Fruit fly (Drosophila melanogaster) whole organism, prepupa: ENCODE results near the gene CG42269.

Source experiments
- CG10631 ChIP-seq: fragments of 200-800 bp; sonication (Bioruptor generic); optimal IDR thresholded peaks from 2 replicates; lab custom pipeline; 2016; ENCODE audit warnings: missing biosample characterization, missing genetic modification characterization
- CG10669 ChIP-seq: fragments of 200-800 bp; sonication (Bioruptor generic); optimal IDR thresholded peaks from 3 replicates; lab custom pipeline; 2018; ENCODE audit warnings: missing biosample characterization, mild to moderate bottlenecking, missing genetic modification characterization, moderate library complexity
- CG11294 ChIP-seq: fragments of 200-800 bp; sonication (Bioruptor generic); IDR thresholded peaks from 2 replicates; pipeline ENCODE4 v1.3.6; 2022; ENCODE audit warnings: missing biosample characterization, missing genetic modification characterization
- CG11762 ChIP-seq: fragments of 200-800 bp; sonication (Bioruptor generic); optimal IDR thresholded peaks from 3 replicates; lab custom pipeline; 2016; ENCODE audit warnings: missing biosample characterization, missing genetic modification characterization; ENCODE audit not compliant: insufficient read depth
- CG15336 ChIP-seq: fragments of 200-800 bp; sonication (Bioruptor generic); IDR thresholded peaks from 2 replicates; pipeline ENCODE4 v1.3.6; 2022; ENCODE audit warnings: missing biosample characterization, missing genetic modification characterization
- CG3032 ChIP-seq: fragments of 200-800 bp; optimal IDR thresholded peaks from 2 replicates; lab custom pipeline; 2019; ENCODE audit warnings: missing biosample characterization, mild to moderate bottlenecking, missing genetic modification characterization, moderate library complexity
- CG31627 ChIP-seq: fragments of 200-800 bp; sonication (Bioruptor generic); optimal IDR thresholded peaks from 3 replicates; lab custom pipeline; 2016; ENCODE audit warnings: missing biosample characterization, missing genetic modification characterization
- CG32006 ChIP-seq: fragments of 200-800 bp; sonication (Bioruptor generic); optimal IDR thresholded peaks from 3 replicates; lab custom pipeline; 2017; ENCODE audit warnings: missing biosample characterization, mild to moderate bottlenecking, missing genetic modification characterization
- CG34406 ChIP-seq: fragments of 200-800 bp; sonication (Bioruptor generic); optimal IDR thresholded peaks from 3 replicates; lab custom pipeline; 2016; ENCODE audit warnings: missing biosample characterization, missing genetic modification characterization
- CG4318 ChIP-seq: fragments of 200-800 bp; sonication (Bioruptor generic); optimal IDR thresholded peaks from 3 replicates; lab custom pipeline; 2017; ENCODE audit warnings: missing biosample characterization, mild to moderate bottlenecking, missing genetic modification characterization
- CG6276 ChIP-seq: fragments of 200-800 bp; sonication (Bioruptor generic); optimal IDR thresholded peaks from 2 replicates; lab custom pipeline; 2017; ENCODE audit warnings: missing biosample characterization, mild to moderate bottlenecking, missing genetic modification characterization
- CG6792 ChIP-seq: fragments of 200-800 bp; sonication (Bioruptor generic); optimal IDR thresholded peaks from 3 replicates; lab custom pipeline; 2016; ENCODE audit warnings: missing biosample characterization, missing genetic modification characterization
- CG6808 ChIP-seq: fragments of 200-800 bp; sonication (Bioruptor generic); optimal IDR thresholded peaks from 3 replicates; lab custom pipeline; 2017; ENCODE audit warnings: missing biosample characterization, missing genetic modification characterization, mild to moderate bottlenecking, moderate library complexity, missing genetic modification reagents
- CG6854 ChIP-seq: fragments of 200-800 bp; sonication (Bioruptor generic); optimal IDR thresholded peaks from 2 replicates; lab custom pipeline; 2017; ENCODE audit warnings: missing biosample characterization, mild to moderate bottlenecking, missing genetic modification characterization
- CG8119 ChIP-seq: fragments of 200-800 bp; sonication (Bioruptor generic); IDR thresholded peaks from 3 replicates; pipeline ENCODE4 v1.3.6; 2022; ENCODE audit warnings: missing biosample characterization, missing genetic modification characterization
- CG8319 ChIP-seq: fragments of 200-800 bp; sonication (Bioruptor generic); optimal IDR thresholded peaks from 3 replicates; lab custom pipeline; 2016; ENCODE audit warnings: missing biosample characterization, missing genetic modification characterization
- CG8632 ChIP-seq: fragments of 200-800 bp; sonication (Bioruptor generic); optimal IDR thresholded peaks from 3 replicates; lab custom pipeline; 2016; ENCODE audit warnings: missing biosample characterization, missing genetic modification characterization
- CG9139 ChIP-seq: fragments of 200-800 bp; sonication (Bioruptor generic); optimal IDR thresholded peaks from 3 replicates; lab custom pipeline; 2017; ENCODE audit warnings: missing biosample characterization, mild to moderate bottlenecking, missing genetic modification characterization
- Eip78C ChIP-seq: fragments of 200-800 bp; sonication (Bioruptor generic); peaks from one replicate; lab custom pipeline; 2016; ENCODE audit warnings: missing biosample characterization, missing genetic modification characterization
- Gug ChIP-seq: fragments of 200-800 bp; sonication (Bioruptor generic); IDR thresholded peaks from 2 replicates; pipeline ENCODE4 v1.3.6; 2022; ENCODE audit warnings: missing biosample characterization, missing genetic modification characterization
- Hr38 ChIP-seq: sonication (Bioruptor generic); optimal IDR thresholded peaks from 2 replicates; lab custom pipeline; 2016; ENCODE audit warnings: missing biosample characterization, missing genetic modification characterization
- Hr39 ChIP-seq: fragments of 200-800 bp; sonication (Bioruptor generic); optimal IDR thresholded peaks from 2 replicates; lab custom pipeline; 2016; ENCODE audit warnings: missing biosample characterization, missing genetic modification characterization
- Hr4 ChIP-seq: fragments of 200-800 bp; sonication (Bioruptor generic); optimal IDR thresholded peaks from 3 replicates; lab custom pipeline; 2016; ENCODE audit warnings: missing biosample characterization, missing genetic modification characterization
- Lpt ChIP-seq: fragments of 200-800 bp; sonication (Bioruptor generic); optimal IDR thresholded peaks from 3 replicates; lab custom pipeline; 2016; ENCODE audit warnings: missing biosample characterization, missing genetic modification characterization
- Met ChIP-seq: fragments of 200-800 bp; sonication (Bioruptor generic); optimal IDR thresholded peaks from 3 replicates; lab custom pipeline; 2016; ENCODE audit warnings: missing biosample characterization, missing genetic modification characterization
- OdsH ChIP-seq: fragments of 200-800 bp; sonication (Bioruptor generic); optimal IDR thresholded peaks from 3 replicates; lab custom pipeline; 2016; ENCODE audit warnings: missing biosample characterization, missing genetic modification characterization
- Smox ChIP-seq: fragments of 200-800 bp; sonication (Bioruptor generic); optimal IDR thresholded peaks from 3 replicates; lab custom pipeline; 2016; ENCODE audit warnings: missing biosample characterization, missing genetic modification characterization
- Sox102F ChIP-seq: fragments of 200-800 bp; sonication (Bioruptor generic); optimal IDR thresholded peaks from 2 replicates; lab custom pipeline; 2016; ENCODE audit warnings: missing biosample characterization, mild to moderate bottlenecking, missing genetic modification characterization
- Sox14 ChIP-seq: fragments of 200-800 bp; sonication (Bioruptor generic); optimal IDR thresholded peaks from 3 replicates; lab custom pipeline; 2016; ENCODE audit warnings: missing biosample characterization, missing genetic modification characterization
- Sox15 ChIP-seq: fragments of 200-800 bp; sonication (Bioruptor generic); optimal IDR thresholded peaks from 3 replicates; lab custom pipeline; 2016; ENCODE audit warnings: missing biosample characterization, missing genetic modification characterization
- achi ChIP-seq: fragments of 200-800 bp; sonication (Bioruptor generic); optimal IDR thresholded peaks from 3 replicates; lab custom pipeline; 2016; ENCODE audit warnings: missing biosample characterization, missing genetic modification characterization
- acj6 ChIP-seq: fragments of 200-800 bp; sonication (Bioruptor generic); optimal IDR thresholded peaks from 3 replicates; lab custom pipeline; 2016; ENCODE audit warnings: missing biosample characterization, missing genetic modification characterization
- dac ChIP-seq: fragments of 200-800 bp; sonication (Bioruptor generic); optimal IDR thresholded peaks from 2 replicates; lab custom pipeline; 2017; ENCODE audit warnings: missing biosample characterization, mild to moderate bottlenecking, missing genetic modification characterization
- dsx ChIP-seq: fragments of 200-800 bp; optimal IDR thresholded peaks from 3 replicates; lab custom pipeline; 2019; ENCODE audit warnings: missing biosample characterization, mild to moderate bottlenecking, missing genetic modification characterization, moderate library complexity; ENCODE audit not compliant: poor library complexity, severe bottlenecking
- eg ChIP-seq: fragments of 200-800 bp; sonication (Bioruptor generic); IDR thresholded peaks from 3 replicates; pipeline ENCODE4 v1.3.6; 2022; ENCODE audit warnings: missing biosample characterization, missing genetic modification characterization
- fd59A ChIP-seq: fragments of 200-800 bp; sonication (Bioruptor generic); optimal IDR thresholded peaks from 2 replicates; lab custom pipeline; 2017; ENCODE audit warnings: missing biosample characterization, mild to moderate bottlenecking, missing genetic modification characterization, missing genetic modification reagents
- fkh ChIP-seq: fragments of 200-800 bp; sonication (Bioruptor generic); optimal IDR thresholded peaks from 3 replicates; lab custom pipeline; 2017; ENCODE audit warnings: missing biosample characterization, mild to moderate bottlenecking, missing genetic modification characterization, moderate library complexity
- lz ChIP-seq: fragments of 200-800 bp; sonication (Bioruptor generic); optimal IDR thresholded peaks from 3 replicates; lab custom pipeline; 2016; ENCODE audit warnings: missing biosample characterization, missing genetic modification characterization
- pdm3 ChIP-seq: fragments of 200-800 bp; sonication (Bioruptor generic); optimal IDR thresholded peaks from 3 replicates; lab custom pipeline; 2016; ENCODE audit warnings: missing biosample characterization, missing genetic modification characterization
- ss ChIP-seq, 2 experiments: fragments of 200-800 bp; sonication (Bioruptor generic); optimal IDR thresholded peaks; 2 replicates in 1 of 2; 3 replicates in 1 of 2; lab custom pipeline; 2017 to 2018; ENCODE audit warnings: mild to moderate bottlenecking in 2 of 2, missing biosample characterization in 2 of 2, missing genetic modification characterization in 2 of 2, moderate library complexity in 1 of 2
- svp ChIP-seq: fragments of 200-800 bp; sonication (Bioruptor generic); peaks from one replicate; lab custom pipeline; 2016; ENCODE audit warnings: missing biosample characterization, missing genetic modification characterization
- topi ChIP-seq: fragments of 200-800 bp; sonication (Bioruptor generic); optimal IDR thresholded peaks from 3 replicates; lab custom pipeline; 2016; ENCODE audit warnings: missing biosample characterization, missing genetic modification characterization
- vri ChIP-seq: fragments of 200-800 bp; sonication (Bioruptor generic); optimal IDR thresholded peaks from 3 replicates; lab custom pipeline; 2016; ENCODE audit warnings: missing biosample characterization, mild to moderate bottlenecking, missing genetic modification characterization

CG42269 gene

dm6 chr3L:6085157-6085556, 19.1 kb downstream of the CG42269 start (continued):
- TF ChIP-seq Gug (GFP tag; lab: Robert Waterston, UW), result 0 out of 2 replicates have a peak, but pooled peaks have one; percentile 14
- TF ChIP-seq CG6792 (GFP tag; lab: Kevin White, UChicago), result peak; percentile 55
- TF ChIP-seq CG6808 (GFP tag; lab: Kevin White, UChicago), result no peak
- peak; percentile 62; the same call in 1 of the 3 replicates for TF ChIP-seq eg
- TF ChIP-seq Sox14 (GFP tag; lab: Kevin White, UChicago), result peak; percentile 41
- TF ChIP-seq CG6276 (GFP tag; lab: Kevin White, UChicago), result peak; percentile 45
- peak; percentile 66 to 81 for TF ChIP-seq ss (GFP tag; optimal IDR thresholded peaks at IDR 0.05; lab: Kevin White, UChicago)
- peak; percentile 71 for TF ChIP-seq CG4318 (GFP tag; lab: Kevin White, UChicago)
- peak; percentile 83 for TF ChIP-seq achi
- peak; percentile 68 for TF ChIP-seq CG34406 (GFP tag; lab: Kevin White, UChicago)
- TF ChIP-seq CG8319 (GFP tag; lab: Kevin White, UChicago), result no peak
- TF ChIP-seq CG31627 (GFP tag; lab: Kevin White, UChicago), result no peak
- TF ChIP-seq lz (GFP tag; lab: Kevin White, UChicago), result peak; percentile 8
- TF ChIP-seq CG6854 (GFP tag; lab: Kevin White, UChicago), result no peak
- TF ChIP-seq Sox15 (GFP tag; lab: Kevin White, UChicago), result peak; percentile 22
- peak; percentile 72 for TF ChIP-seq OdsH (GFP tag; lab: Kevin White, UChicago)
- TF ChIP-seq CG8632, result peak; percentile 73
- peak; percentile 20 for TF ChIP-seq Met (GFP tag; lab: Kevin White, UChicago)
- peak; percentile 39 for TF ChIP-seq Lpt (GFP tag; lab: Kevin White, UChicago)
- TF ChIP-seq topi (GFP tag; lab: Kevin White, UChicago), result no peak
- peak; percentile 69 for TF ChIP-seq acj6 (GFP tag; lab: Kevin White, UChicago)
- peak; percentile 5 for TF ChIP-seq CG10669
- no peak for TF ChIP-seq dac (GFP tag; lab: Kevin White, UChicago)
- peak; percentile 88 for TF ChIP-seq CG8119 (GFP tag; lab: Robert Waterston, UW)
- peak; percentile 33 for TF ChIP-seq fd59A
- no peak for TF ChIP-seq Hr38 (GFP tag; lab: Kevin White, UChicago)

dm6 chr3L:6085988-6086387, 19.9 kb downstream of the CG42269 start:
- no peak for TF ChIP-seq dsx (GFP tag; lab: Kevin White, UChicago)
- TF ChIP-seq Hr39 (GFP tag; lab: Kevin White, UChicago), result peak; percentile 2
- no peak for TF ChIP-seq CG11294 (GFP tag; lab: Robert Waterston, UW)
- peak; percentile 37 for TF ChIP-seq OdsH (GFP tag; lab: Kevin White, UChicago)
- TF ChIP-seq fkh (GFP tag; lab: Kevin White, UChicago), result no peak
- peak; percentile 50; the same call in 1 of the 3 replicates for TF ChIP-seq eg
- TF ChIP-seq achi, result peak; percentile 23
- TF ChIP-seq CG3032 (tag; lab: Kevin White, UChicago), result no peak
- TF ChIP-seq Lpt (GFP tag; lab: Kevin White, UChicago), result no peak
- no peak for TF ChIP-seq lz (GFP tag; lab: Kevin White, UChicago)
- TF ChIP-seq CG11762 (GFP tag; lab: Kevin White, UChicago), result no peak
- TF ChIP-seq Sox15 (GFP tag; lab: Kevin White, UChicago), result no peak
- no peak for TF ChIP-seq CG8632
- peak; percentile 20 for TF ChIP-seq Met (GFP tag; lab: Kevin White, UChicago)
- no peak for TF ChIP-seq ss (GFP tag; optimal IDR thresholded peaks at IDR 0.05; lab: Kevin White, UChicago)
- 0 out of 3 replicates have a peak, but pooled peaks have one; percentile 26 for TF ChIP-seq CG8119 (GFP tag; lab: Robert Waterston, UW)
- no peak for TF ChIP-seq Sox102F (GFP tag; lab: Kevin White, UChicago)
- no peak for TF ChIP-seq vri (GFP tag; lab: Kevin White, UChicago)
- peak; percentile 58 for TF ChIP-seq CG32006 (GFP tag; lab: Kevin White, UChicago)
- TF ChIP-seq svp (GFP tag; lab: Kevin White, UChicago), result no peak
- TF ChIP-seq CG15336, result peak; percentile 48
- TF ChIP-seq CG4318 (GFP tag; lab: Kevin White, UChicago), result peak; percentile 6
- TF ChIP-seq CG9139, result no peak
- peak; percentile 49 for TF ChIP-seq Eip78C (GFP tag; lab: Kevin White, UChicago)
- no peak for TF ChIP-seq CG10669
- TF ChIP-seq CG6276 (GFP tag; lab: Kevin White, UChicago), result no peak
- TF ChIP-seq CG6854 (GFP tag; lab: Kevin White, UChicago), result no peak
- TF ChIP-seq Smox (GFP tag; lab: Kevin White, UChicago), result no peak
- TF ChIP-seq CG10631 (GFP tag; lab: Kevin White, UChicago), result peak; percentile 36
- TF ChIP-seq Hr4 (GFP tag; lab: Kevin White, UChicago), result peak; percentile 41
- peak; percentile 40 for TF ChIP-seq pdm3 (GFP tag; lab: Kevin White, UChicago)
- peak; percentile 40 for TF ChIP-seq acj6 (GFP tag; lab: Kevin White, UChicago)
